Worm (Caenorhabditis elegans) whole organism, late embryonic: ENCODE results near the gene cyp-25A3.

Experiments used
- K09A11.1 ChIP-seq: sonication (generic microtip); optimal IDR thresholded peaks from 2 replicates; lab custom pipeline; 2017; ENCODE audit warnings: antibody characterized with exemption, mild to moderate bottlenecking, missing genetic modification characterization, missing compliant biosample characterization; ENCODE audit not compliant: insufficient read depth
- ceh-18 ChIP-seq: sonication (generic microtip); optimal IDR thresholded peaks from 2 replicates; lab custom pipeline; 2016; ENCODE audit warnings: missing genetic modification characterization, missing compliant biosample characterization
- ceh-45 ChIP-seq: fragments of 200-800 bp; sonication (Bioruptor generic); IDR thresholded peaks from 2 replicates; pipeline ENCODE4 v1.3.6; 2022; ENCODE audit warnings: missing genetic modification reagents, missing genetic modification characterization, missing compliant biosample characterization
- dmd-4 ChIP-seq: sonication (generic microtip); optimal IDR thresholded peaks from 2 replicates; lab custom pipeline; 2016; ENCODE audit warnings: borderline replicate concordance, missing genetic modification characterization, missing compliant biosample characterization
- elt-2 ChIP-seq: sonication (generic microtip); optimal IDR thresholded peaks from 2 replicates; lab custom pipeline; 2016; ENCODE audit warnings: missing genetic modification reagents, missing genetic modification characterization, missing compliant biosample characterization
- ets-4 ChIP-seq: sonication (generic microtip); optimal IDR thresholded peaks from 2 replicates; lab custom pipeline; 2016; ENCODE audit warnings: missing genetic modification characterization, missing compliant biosample characterization
- gmeb-2 ChIP-seq: sonication (generic microtip); optimal IDR thresholded peaks from 2 replicates; lab custom pipeline; 2016; ENCODE audit warnings: missing genetic modification characterization, inconsistent platforms, missing compliant biosample characterization
- hlh-30 ChIP-seq: sonication (generic microtip); optimal IDR thresholded peaks from 2 replicates; lab custom pipeline; 2017; ENCODE audit warnings: antibody characterized with exemption, missing genetic modification characterization, missing compliant biosample characterization; ENCODE audit not compliant: insufficient read depth
- lim-6 ChIP-seq: sonication (generic microtip); optimal IDR thresholded peaks from 2 replicates; lab custom pipeline; 2016; ENCODE audit warnings: missing genetic modification characterization, missing compliant biosample characterization
- nfya-1 ChIP-seq: sonication (generic microtip); optimal IDR thresholded peaks from 2 replicates; lab custom pipeline; 2017; ENCODE audit warnings: missing genetic modification characterization, mild to moderate bottlenecking, missing compliant biosample characterization, antibody characterized with exemption, moderate library complexity
- pat-9 ChIP-seq: fragments of 200-800 bp; sonication (Bioruptor generic); optimal IDR thresholded peaks from 2 replicates; lab custom pipeline; 2018; ENCODE audit warnings: mild to moderate bottlenecking, missing genetic modification characterization, moderate library complexity, missing compliant biosample characterization
- pax-1 ChIP-seq: fragments of 150-350 bp; optimal IDR thresholded peaks from 2 replicates; lab custom pipeline; 2014; ENCODE audit warnings: missing biosample characterization, missing genetic modification characterization
- ttx-3 ChIP-seq: sonication (generic microtip); optimal IDR thresholded peaks from 2 replicates; lab custom pipeline; 2016; ENCODE audit warnings: missing genetic modification reagents, missing genetic modification characterization, missing compliant biosample characterization

- TF ChIP-seq ets-4 (tag; lab: Kevin White, UChicago) (no peak), gmeb-2 (tag; lab: Kevin White, UChicago) (no peak), dmd-4 (tag; lab: Kevin White, UChicago) (no peak), lim-6 (tag; lab: Kevin White, UChicago) (no peak), nfya-1 (tag; lab: Kevin White, UChicago) (no peak), ceh-45 (GFP tag; lab: Robert Waterston, UW) (no peak), hlh-30 (tag; lab: Kevin White, UChicago) (no peak), pax-1 (no peak), ceh-18 (no peak), pat-9 (tag; lab: Kevin White, UChicago) (no peak), K09A11.1 (tag; lab: Kevin White, UChicago) (no peak), elt-2 (tag; lab: Kevin White, UChicago) (no peak), ttx-3 (tag; lab: Kevin White, UChicago) (no peak)
These were observed 24.4 kb upstream of the cyp-25A3 start, which contains the start of gene acs-19 for ce11 chrIII:3863814-3864507.
